Fruit fly (Drosophila melanogaster): Measurements from ENCODE around the gene tow.

tow gene

DNA sequence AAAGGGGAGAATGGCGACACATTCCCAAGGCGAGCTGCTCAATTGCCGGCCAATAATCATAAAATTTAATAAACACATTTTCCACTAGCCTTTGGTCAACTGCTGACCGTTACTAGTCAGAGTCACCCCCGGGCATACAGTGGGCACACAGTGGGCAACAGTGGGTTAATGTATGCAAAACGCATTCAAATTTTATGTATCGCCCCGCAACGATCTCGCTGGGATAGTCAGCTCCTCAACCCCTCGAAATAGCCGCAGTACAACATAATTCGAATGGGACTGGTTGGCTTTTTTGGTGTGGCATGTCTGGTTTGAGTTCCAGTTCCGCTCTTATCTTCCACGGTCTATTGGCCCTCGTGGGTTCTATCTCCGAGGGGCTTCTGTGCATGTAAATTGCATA lies 23.4 kb upstream of the tow start (continued):
- TF ChIP-seq CG6689 (GFP tag; IDR thresholded peaks at IDR 0.05) (no peak), abd-A (tag; optimal IDR thresholded peaks at IDR 0.05) (peak; percentile 45), Hey (tag; optimal IDR thresholded peaks at IDR 0.05) (no peak), grn (GFP tag; optimal IDR thresholded peaks at IDR 0.05) (peak; percentile 72), crol (GFP tag; IDR thresholded peaks at IDR 0.05) (0 out of 2 replicates have a peak, but pooled peaks have one; percentile 24), CG6175 (GFP tag; IDR thresholded peaks at IDR 0.05) (peak; percentile 43; the same call in 1 of the 3 replicates), pfk (GFP tag; optimal IDR thresholded peaks at IDR 0.05) (no peak), CG6654 (GFP tag; optimal IDR thresholded peaks at IDR 0.05) (no peak), ttk (GFP tag; IDR thresholded peaks at IDR 0.05) (0 out of 2 replicates have a peak, but pooled peaks have one; percentile 15), Hmx (GFP tag; optimal IDR thresholded peaks at IDR 0.05) (no peak)

DNA sequence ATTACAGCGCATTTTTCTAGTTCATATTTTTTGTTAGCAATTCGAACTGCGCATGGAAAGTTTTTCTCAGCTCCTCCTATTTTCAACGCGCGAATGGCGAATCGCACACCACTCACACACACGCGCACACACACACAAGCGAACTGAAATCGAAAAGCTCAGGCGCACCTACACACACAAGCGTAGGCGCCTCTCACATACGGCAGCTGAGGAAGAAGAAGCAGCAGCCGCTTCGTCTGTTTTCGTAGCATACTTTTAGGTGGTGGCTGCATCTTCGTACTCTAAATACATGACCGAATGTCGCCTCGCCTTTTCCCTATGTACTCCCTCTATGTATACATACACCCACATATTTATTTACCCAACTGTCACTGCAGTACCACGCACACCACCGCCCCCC lies 16.8 kb upstream of the tow start:
- TF ChIP-seq CG4404 (GFP tag; IDR thresholded peaks at IDR 0.05) = no peak
- TF ChIP-seq dmrt99B (tag; optimal IDR thresholded peaks at IDR 0.05) = no peak
- TF ChIP-seq CG8478 (optimal IDR thresholded peaks at IDR 0.05) = peak; percentile 11
- no peak for TF ChIP-seq bbx (GFP tag; IDR thresholded peaks at IDR 0.05; ENCODE audit: partially characterized antibody)
- TF ChIP-seq CG11560 (tag; IDR thresholded peaks at IDR 0.05) = no peak
- TF ChIP-seq danr (GFP tag; IDR thresholded peaks at IDR 0.05) = no peak
- no peak for TF ChIP-seq CG6854 (GFP tag; optimal IDR thresholded peaks at IDR 0.05)
- no peak for TF ChIP-seq trh (GFP tag; optimal IDR thresholded peaks at IDR 0.05)
- TF ChIP-seq YL-1 (GFP tag; optimal IDR thresholded peaks at IDR 0.05) = no peak
- TF ChIP-seq crp (GFP tag; optimal IDR thresholded peaks at IDR 0.05) = no peak
- no peak for TF ChIP-seq CHES-1-like (GFP tag; optimal IDR thresholded peaks at IDR 0.05)
- no peak for TF ChIP-seq HmgD (GFP tag; optimal IDR thresholded peaks at IDR 0.05)
- TF ChIP-seq ERR (GFP tag; optimal IDR thresholded peaks at IDR 0.05) = no peak
- no peak for TF ChIP-seq Tbp (GFP tag; optimal IDR thresholded peaks at IDR 0.05)
- TF ChIP-seq abd-A (tag; optimal IDR thresholded peaks at IDR 0.05) = no peak
- peak; percentile 26 for TF ChIP-seq CG10431 (GFP tag; optimal IDR thresholded peaks at IDR 0.05)
- no peak for TF ChIP-seq odd (GFP tag; optimal IDR thresholded peaks at IDR 0.05)
- no peak for TF ChIP-seq Mes4 (GFP tag; optimal IDR thresholded peaks at IDR 0.05)
- no peak for TF ChIP-seq Fer3 (tag; optimal IDR thresholded peaks at IDR 0.05)
- no peak for TF ChIP-seq jing (GFP tag; optimal IDR thresholded peaks at IDR 0.05)
- no peak for TF ChIP-seq Med (GFP tag)
- no peak for TF ChIP-seq CG1792 (GFP tag; optimal IDR thresholded peaks at IDR 0.05)
- TF ChIP-seq sim (GFP tag; IDR thresholded peaks at IDR 0.05) = no peak
- TF ChIP-seq Deaf1 (tag; optimal IDR thresholded peaks at IDR 0.05) = peak; percentile 69
- 0 out of 2 replicates have a peak, but pooled peaks have one; percentile 10 for TF ChIP-seq Awh (GFP tag; IDR thresholded peaks at IDR 0.05)
- no peak for TF ChIP-seq CG16779 (GFP tag; IDR thresholded peaks at IDR 0.05)
- no peak for TF ChIP-seq bcd (GFP tag; optimal IDR thresholded peaks at IDR 0.05)
- no peak for TF ChIP-seq lmd (GFP tag; IDR thresholded peaks at IDR 0.05)
- TF ChIP-seq CG1832 (GFP tag; optimal IDR thresholded peaks at IDR 0.05) = no peak
- no peak for TF ChIP-seq CG15011 (GFP tag; optimal IDR thresholded peaks at IDR 0.05)
- TF ChIP-seq Scr (GFP tag; IDR thresholded peaks at IDR 0.05; ENCODE audit: partially characterized antibody) = no peak
- TF ChIP-seq twi (tag; optimal IDR thresholded peaks at IDR 0.05) = no peak
- TF ChIP-seq cg (GFP tag; optimal IDR thresholded peaks at IDR 0.05) = peak; percentile 79
- TF ChIP-seq CG11723 (GFP tag; optimal IDR thresholded peaks at IDR 0.05) = no peak
- no peak for TF ChIP-seq Sox100B (GFP tag; optimal IDR thresholded peaks at IDR 0.05)
- TF ChIP-seq CG10959 (GFP tag; IDR thresholded peaks at IDR 0.05) = 0 out of 2 replicates have a peak, but pooled peaks have one; percentile 31
- TF ChIP-seq Nf-YC (tag; optimal IDR thresholded peaks at IDR 0.05) = peak; percentile 79
- no peak for TF ChIP-seq Ptx1 (GFP tag; IDR thresholded peaks at IDR 0.05)
- TF ChIP-seq CG12236 (GFP tag; optimal IDR thresholded peaks at IDR 0.05) = no peak
- TF ChIP-seq Ada2b (GFP tag; IDR thresholded peaks at IDR 0.05) = no peak
- no peak for TF ChIP-seq CG18262 (tag; optimal IDR thresholded peaks at IDR 0.05)
- TF ChIP-seq stc (GFP tag; IDR thresholded peaks at IDR 0.05) = no peak
